Fruit fly (Drosophila melanogaster) whole organism, prepupa: ENCODE measurements around the gene CG8861.

Source experiments
- CG31627 ChIP-seq: fragments of 200-800 bp; sonication (Bioruptor generic); optimal IDR thresholded peaks from 3 replicates; lab custom pipeline; 2016; ENCODE audit warnings: missing biosample characterization, missing genetic modification characterization
- CG6808 ChIP-seq: fragments of 200-800 bp; sonication (Bioruptor generic); optimal IDR thresholded peaks from 3 replicates; lab custom pipeline; 2017; ENCODE audit warnings: missing biosample characterization, missing genetic modification characterization, mild to moderate bottlenecking, moderate library complexity, missing genetic modification reagents
- CG7368 ChIP-seq: fragments of 200-800 bp; sonication (Bioruptor generic); optimal IDR thresholded peaks from 3 replicates; lab custom pipeline; 2016; ENCODE audit warnings: missing biosample characterization, missing genetic modification characterization
- CG8632 ChIP-seq: fragments of 200-800 bp; sonication (Bioruptor generic); optimal IDR thresholded peaks from 3 replicates; lab custom pipeline; 2016; ENCODE audit warnings: missing biosample characterization, missing genetic modification characterization
- CG9139 ChIP-seq: fragments of 200-800 bp; sonication (Bioruptor generic); optimal IDR thresholded peaks from 3 replicates; lab custom pipeline; 2017; ENCODE audit warnings: missing biosample characterization, mild to moderate bottlenecking, missing genetic modification characterization
- Ets21C ChIP-seq: fragments of 200-800 bp; sonication (Bioruptor generic); optimal IDR thresholded peaks from 3 replicates; lab custom pipeline; 2016; ENCODE audit warnings: missing biosample characterization, missing genetic modification characterization
- Lpt ChIP-seq: fragments of 200-800 bp; sonication (Bioruptor generic); optimal IDR thresholded peaks from 3 replicates; lab custom pipeline; 2016; ENCODE audit warnings: missing biosample characterization, missing genetic modification characterization
- salr ChIP-seq, 2 experiments: fragments of 200-800 bp; sonication (Bioruptor generic); optimal IDR thresholded peaks; 3 replicates each; lab custom pipeline; 2016 to 2018; ENCODE audit warnings: missing biosample characterization in 2 of 2, missing genetic modification characterization in 2 of 2, mild to moderate bottlenecking in 1 of 2

- TF ChIP-seq CG7368 (GFP tag; lab: Kevin White, UChicago) (no peak), CG31627 (GFP tag; lab: Kevin White, UChicago) (no peak), Ets21C (GFP tag; lab: Kevin White, UChicago) (no peak), CG8632 (no peak), salr (GFP tag; optimal IDR thresholded peaks at IDR 0.05; lab: Kevin White, UChicago) (no peak), Lpt (GFP tag; lab: Kevin White, UChicago) (no peak), CG6808 (GFP tag; lab: Kevin White, UChicago) (no peak), CG9139 (GFP tag; lab: Kevin White, UChicago) (no peak)
Measured at dm6 chr3R:9251543-9251942, 76.8 kb downstream of the CG8861 start, which contains the start of gene St2.
